Fruit fly (Drosophila melanogaster) whole organism, prepupa: ENCODE results near the gene CG45061.
A peak's percentile ranks its signal among the peaks of the same experiment; 100 is the strongest.

Experiments
- Blimp-1 ChIP-seq: fragments of 200-800 bp; sonication (Bioruptor generic); optimal IDR thresholded peaks from 3 replicates; lab custom pipeline; 2017; ENCODE audit warnings: missing biosample characterization, missing genetic modification characterization, mild to moderate bottlenecking, moderate library complexity, missing genetic modification reagents
- CG10631 ChIP-seq: fragments of 200-800 bp; sonication (Bioruptor generic); optimal IDR thresholded peaks from 2 replicates; lab custom pipeline; 2016; ENCODE audit warnings: missing biosample characterization, missing genetic modification characterization
- CG10669 ChIP-seq: fragments of 200-800 bp; sonication (Bioruptor generic); optimal IDR thresholded peaks from 3 replicates; lab custom pipeline; 2018; ENCODE audit warnings: missing biosample characterization, mild to moderate bottlenecking, missing genetic modification characterization, moderate library complexity
- CG11294 ChIP-seq: fragments of 200-800 bp; sonication (Bioruptor generic); IDR thresholded peaks from 2 replicates; pipeline ENCODE4 v1.3.6; 2022; ENCODE audit warnings: missing biosample characterization, missing genetic modification characterization
- CG11762 ChIP-seq: fragments of 200-800 bp; sonication (Bioruptor generic); optimal IDR thresholded peaks from 3 replicates; lab custom pipeline; 2016; ENCODE audit warnings: missing biosample characterization, missing genetic modification characterization; ENCODE audit not compliant: insufficient read depth
- CG15336 ChIP-seq: fragments of 200-800 bp; sonication (Bioruptor generic); IDR thresholded peaks from 2 replicates; pipeline ENCODE4 v1.3.6; 2022; ENCODE audit warnings: missing biosample characterization, missing genetic modification characterization
- CG1621 ChIP-seq: fragments of 200-800 bp; sonication (Bioruptor generic); optimal IDR thresholded peaks from 3 replicates; lab custom pipeline; 2018; ENCODE audit warnings: missing biosample characterization, mild to moderate bottlenecking, missing genetic modification characterization
- CG16779 ChIP-seq: fragments of 200-800 bp; sonication (Bioruptor generic); optimal IDR thresholded peaks from 3 replicates; lab custom pipeline; 2017; ENCODE audit warnings: missing biosample characterization, mild to moderate bottlenecking, missing genetic modification characterization
- CG31627 ChIP-seq: fragments of 200-800 bp; sonication (Bioruptor generic); optimal IDR thresholded peaks from 3 replicates; lab custom pipeline; 2016; ENCODE audit warnings: missing biosample characterization, missing genetic modification characterization
- CG32006 ChIP-seq: fragments of 200-800 bp; sonication (Bioruptor generic); optimal IDR thresholded peaks from 3 replicates; lab custom pipeline; 2017; ENCODE audit warnings: missing biosample characterization, mild to moderate bottlenecking, missing genetic modification characterization
- CG34406 ChIP-seq: fragments of 200-800 bp; sonication (Bioruptor generic); optimal IDR thresholded peaks from 3 replicates; lab custom pipeline; 2016; ENCODE audit warnings: missing biosample characterization, missing genetic modification characterization
- CG3919 ChIP-seq: fragments of 200-800 bp; sonication (Bioruptor generic); optimal IDR thresholded peaks from 3 replicates; lab custom pipeline; 2016; ENCODE audit warnings: missing biosample characterization, missing genetic modification characterization
- CG4318 ChIP-seq: fragments of 200-800 bp; sonication (Bioruptor generic); optimal IDR thresholded peaks from 3 replicates; lab custom pipeline; 2017; ENCODE audit warnings: missing biosample characterization, mild to moderate bottlenecking, missing genetic modification characterization
- CG6792 ChIP-seq: fragments of 200-800 bp; sonication (Bioruptor generic); optimal IDR thresholded peaks from 3 replicates; lab custom pipeline; 2016; ENCODE audit warnings: missing biosample characterization, missing genetic modification characterization
- CG6808 ChIP-seq: fragments of 200-800 bp; sonication (Bioruptor generic); optimal IDR thresholded peaks from 3 replicates; lab custom pipeline; 2017; ENCODE audit warnings: missing biosample characterization, missing genetic modification characterization, mild to moderate bottlenecking, moderate library complexity, missing genetic modification reagents
- CG6854 ChIP-seq: fragments of 200-800 bp; sonication (Bioruptor generic); optimal IDR thresholded peaks from 2 replicates; lab custom pipeline; 2017; ENCODE audit warnings: missing biosample characterization, mild to moderate bottlenecking, missing genetic modification characterization
- CG7368 ChIP-seq: fragments of 200-800 bp; sonication (Bioruptor generic); optimal IDR thresholded peaks from 3 replicates; lab custom pipeline; 2016; ENCODE audit warnings: missing biosample characterization, missing genetic modification characterization
- CG8119 ChIP-seq: fragments of 200-800 bp; sonication (Bioruptor generic); IDR thresholded peaks from 3 replicates; pipeline ENCODE4 v1.3.6; 2022; ENCODE audit warnings: missing biosample characterization, missing genetic modification characterization
- CG8319 ChIP-seq: fragments of 200-800 bp; sonication (Bioruptor generic); optimal IDR thresholded peaks from 3 replicates; lab custom pipeline; 2016; ENCODE audit warnings: missing biosample characterization, missing genetic modification characterization
- Eip75B ChIP-seq: fragments of 200-800 bp; sonication (Bioruptor generic); optimal IDR thresholded peaks from 3 replicates; lab custom pipeline; 2016; ENCODE audit warnings: missing biosample characterization, missing genetic modification characterization
- Eip78C ChIP-seq: fragments of 200-800 bp; sonication (Bioruptor generic); peaks from one replicate; lab custom pipeline; 2016; ENCODE audit warnings: missing biosample characterization, missing genetic modification characterization
- Eip93F ChIP-seq: fragments of 200-800 bp; sonication (Bioruptor generic); optimal IDR thresholded peaks from 2 replicates; lab custom pipeline; 2016; ENCODE audit warnings: missing biosample characterization, mild to moderate bottlenecking, missing genetic modification characterization
- Hr38 ChIP-seq: sonication (Bioruptor generic); optimal IDR thresholded peaks from 2 replicates; lab custom pipeline; 2016; ENCODE audit warnings: missing biosample characterization, missing genetic modification characterization
- Hr39 ChIP-seq: fragments of 200-800 bp; sonication (Bioruptor generic); optimal IDR thresholded peaks from 2 replicates; lab custom pipeline; 2016; ENCODE audit warnings: missing biosample characterization, missing genetic modification characterization
- Hr4 ChIP-seq: fragments of 200-800 bp; sonication (Bioruptor generic); optimal IDR thresholded peaks from 3 replicates; lab custom pipeline; 2016; ENCODE audit warnings: missing biosample characterization, missing genetic modification characterization
- Lpt ChIP-seq: fragments of 200-800 bp; sonication (Bioruptor generic); optimal IDR thresholded peaks from 3 replicates; lab custom pipeline; 2016; ENCODE audit warnings: missing biosample characterization, missing genetic modification characterization
- Met ChIP-seq: fragments of 200-800 bp; sonication (Bioruptor generic); optimal IDR thresholded peaks from 3 replicates; lab custom pipeline; 2016; ENCODE audit warnings: missing biosample characterization, missing genetic modification characterization
- Sox14 ChIP-seq: fragments of 200-800 bp; sonication (Bioruptor generic); optimal IDR thresholded peaks from 3 replicates; lab custom pipeline; 2016; ENCODE audit warnings: missing biosample characterization, missing genetic modification characterization
- Sox15 ChIP-seq: fragments of 200-800 bp; sonication (Bioruptor generic); optimal IDR thresholded peaks from 3 replicates; lab custom pipeline; 2016; ENCODE audit warnings: missing biosample characterization, missing genetic modification characterization
- achi ChIP-seq: fragments of 200-800 bp; sonication (Bioruptor generic); optimal IDR thresholded peaks from 3 replicates; lab custom pipeline; 2016; ENCODE audit warnings: missing biosample characterization, missing genetic modification characterization
- acj6 ChIP-seq: fragments of 200-800 bp; sonication (Bioruptor generic); optimal IDR thresholded peaks from 3 replicates; lab custom pipeline; 2016; ENCODE audit warnings: missing biosample characterization, missing genetic modification characterization
- cyc ChIP-seq: fragments of 200-800 bp; sonication (Bioruptor generic); optimal IDR thresholded peaks from 3 replicates; lab custom pipeline; 2016; ENCODE audit warnings: missing biosample characterization, missing genetic modification characterization
- dac ChIP-seq: fragments of 200-800 bp; sonication (Bioruptor generic); optimal IDR thresholded peaks from 2 replicates; lab custom pipeline; 2017; ENCODE audit warnings: missing biosample characterization, mild to moderate bottlenecking, missing genetic modification characterization
- dsx ChIP-seq: fragments of 200-800 bp; optimal IDR thresholded peaks from 3 replicates; lab custom pipeline; 2019; ENCODE audit warnings: missing biosample characterization, mild to moderate bottlenecking, missing genetic modification characterization, moderate library complexity; ENCODE audit not compliant: poor library complexity, severe bottlenecking
- eg ChIP-seq: fragments of 200-800 bp; sonication (Bioruptor generic); IDR thresholded peaks from 3 replicates; pipeline ENCODE4 v1.3.6; 2022; ENCODE audit warnings: missing biosample characterization, missing genetic modification characterization
- fd85E ChIP-seq: fragments of 200-800 bp; sonication (Bioruptor generic); optimal IDR thresholded peaks from 3 replicates; lab custom pipeline; 2016; ENCODE audit warnings: missing biosample characterization, missing genetic modification characterization
- fkh ChIP-seq: fragments of 200-800 bp; sonication (Bioruptor generic); optimal IDR thresholded peaks from 3 replicates; lab custom pipeline; 2017; ENCODE audit warnings: missing biosample characterization, mild to moderate bottlenecking, missing genetic modification characterization, moderate library complexity
- net ChIP-seq: fragments of 200-800 bp; sonication (Bioruptor generic); optimal IDR thresholded peaks from 3 replicates; lab custom pipeline; 2016; ENCODE audit warnings: missing biosample characterization, missing genetic modification characterization
- pdm3 ChIP-seq: fragments of 200-800 bp; sonication (Bioruptor generic); optimal IDR thresholded peaks from 3 replicates; lab custom pipeline; 2016; ENCODE audit warnings: missing biosample characterization, missing genetic modification characterization
- spab ChIP-seq: fragments of 200-800 bp; sonication (Bioruptor generic); optimal IDR thresholded peaks from 2 replicates; lab custom pipeline; 2017; ENCODE audit warnings: missing biosample characterization, mild to moderate bottlenecking, missing genetic modification characterization, missing genetic modification reagents
- ss ChIP-seq, 2 experiments: fragments of 200-800 bp; sonication (Bioruptor generic); optimal IDR thresholded peaks; 2 replicates in 1 of 2; 3 replicates in 1 of 2; lab custom pipeline; 2017 to 2018; ENCODE audit warnings: mild to moderate bottlenecking in 2 of 2, missing biosample characterization in 2 of 2, missing genetic modification characterization in 2 of 2, moderate library complexity in 1 of 2
- topi ChIP-seq: fragments of 200-800 bp; sonication (Bioruptor generic); optimal IDR thresholded peaks from 3 replicates; lab custom pipeline; 2016; ENCODE audit warnings: missing biosample characterization, missing genetic modification characterization
- vri ChIP-seq: fragments of 200-800 bp; sonication (Bioruptor generic); optimal IDR thresholded peaks from 3 replicates; lab custom pipeline; 2016; ENCODE audit warnings: missing biosample characterization, mild to moderate bottlenecking, missing genetic modification characterization

The CG45061 gene

dm6 chrX:9899535-9900179, 28.2 kb upstream of the CG45061 start, which contains the start of gene CG15249 (continued):
- TF ChIP-seq CG6808 = peak; percentile 50
- no peak for TF ChIP-seq CG11762 (GFP tag; lab: Kevin White, UChicago)
- no peak for TF ChIP-seq fd85E (GFP tag; lab: Kevin White, UChicago)
- TF ChIP-seq CG31627 (GFP tag; lab: Kevin White, UChicago) = no peak
- no peak for TF ChIP-seq Hr38
- peak; percentile 87 for TF ChIP-seq Eip78C (GFP tag; lab: Kevin White, UChicago)
- TF ChIP-seq fkh (GFP tag; lab: Kevin White, UChicago) = no peak
- peak; percentile 44 to 48 for TF ChIP-seq ss (GFP tag; optimal IDR thresholded peaks at IDR 0.05; lab: Kevin White, UChicago)
- no peak for TF ChIP-seq Met (GFP tag; lab: Kevin White, UChicago)
- TF ChIP-seq CG3919 (GFP tag; lab: Kevin White, UChicago) = peak; percentile 47
- TF ChIP-seq Eip75B (GFP tag; lab: Kevin White, UChicago) = no peak
- TF ChIP-seq Lpt (GFP tag; lab: Kevin White, UChicago) = peak; percentile 20
- peak; percentile 18 for TF ChIP-seq spab
- TF ChIP-seq acj6 (GFP tag; lab: Kevin White, UChicago) = peak; percentile 38
- TF ChIP-seq CG7368 (GFP tag; lab: Kevin White, UChicago) = no peak
- TF ChIP-seq CG6854 = no peak
- peak; percentile 42 for TF ChIP-seq dsx
- peak; percentile 48 for TF ChIP-seq CG16779 (tag; lab: Kevin White, UChicago)
- TF ChIP-seq CG10631 (GFP tag; lab: Kevin White, UChicago) = peak; percentile 64
- peak; percentile 5 for TF ChIP-seq CG10669 (GFP tag; lab: Kevin White, UChicago)
- no peak for TF ChIP-seq dac (GFP tag; lab: Kevin White, UChicago)
- TF ChIP-seq eg (GFP tag; lab: Robert Waterston, UW) = peak; percentile 42; the same call in 1 of the 3 replicates
- peak; percentile 72 for TF ChIP-seq CG8119
- TF ChIP-seq topi (GFP tag; lab: Kevin White, UChicago) = no peak
- TF ChIP-seq CG8319 (GFP tag; lab: Kevin White, UChicago) = no peak
- peak; percentile 86 for TF ChIP-seq CG32006 (GFP tag; lab: Kevin White, UChicago)
- TF ChIP-seq vri = no peak
- no peak for TF ChIP-seq Sox14 (GFP tag; lab: Kevin White, UChicago)
- no peak; the same call in none of the 2 replicates for TF ChIP-seq CG15336 (GFP tag; lab: Robert Waterston, UW)
- TF ChIP-seq CG11294 (GFP tag; lab: Robert Waterston, UW) = no peak; the same call in 1 of the 2 replicates
- TF ChIP-seq Sox15 (GFP tag; lab: Kevin White, UChicago) = no peak
- TF ChIP-seq pdm3 = no peak
- peak; percentile 19 for TF ChIP-seq net (GFP tag; lab: Kevin White, UChicago)
- no peak for TF ChIP-seq cyc (GFP tag; lab: Kevin White, UChicago)
- TF ChIP-seq CG1621 (tag; lab: Kevin White, UChicago) = no peak
- TF ChIP-seq Eip93F (GFP tag; lab: Kevin White, UChicago) = no peak
- TF ChIP-seq Hr4 (GFP tag; lab: Kevin White, UChicago) = peak; percentile 50
- peak; percentile 65 for TF ChIP-seq CG34406 (GFP tag; lab: Kevin White, UChicago)
- no peak for TF ChIP-seq Blimp-1
- peak; percentile 61 for TF ChIP-seq CG4318 (GFP tag; lab: Kevin White, UChicago)
- TF ChIP-seq CG6792 (GFP tag; lab: Kevin White, UChicago) = peak; percentile 5
- peak; percentile 53 for TF ChIP-seq achi (GFP tag; lab: Kevin White, UChicago)
- TF ChIP-seq Hr39 = no peak
